Fruit fly (Drosophila melanogaster) whole organism, wandering third instar larva: Measurements from ENCODE around the gene CG43049.
A peak's percentile ranks its signal among the peaks of the same experiment; 100 is the strongest.

Experiments
- Abd-B ChIP-seq: fragments of >200 bp; optimal IDR thresholded peaks from 2 replicates; lab custom pipeline; 2017; ENCODE audit warnings: missing biosample characterization, missing genetic modification characterization
- CG9705 ChIP-seq: fragments of 200-800 bp; sonication (Bioruptor generic); optimal IDR thresholded peaks from 2 replicates; lab custom pipeline; 2018; ENCODE audit warnings: missing biosample characterization, mild to moderate bottlenecking, missing genetic modification characterization
- Dif ChIP-seq: fragments of 200-275, 200-300 bp; sonication (Bioruptor generic); optimal IDR thresholded peaks from 2 replicates; lab custom pipeline; 2018; ENCODE audit warnings: missing biosample characterization, missing genetic modification characterization; ENCODE audit not compliant: partially characterized antibody
- GATAd ChIP-seq: sonication (Bioruptor generic); optimal IDR thresholded peaks from 2 replicates; lab custom pipeline; 2016; ENCODE audit warnings: missing biosample characterization, missing genetic modification characterization
- Hnf4 ChIP-seq: fragments of 200-800 bp; sonication (Bioruptor generic); optimal IDR thresholded peaks from 2 replicates; lab custom pipeline; 2016; ENCODE audit warnings: missing biosample characterization, mild to moderate bottlenecking, missing genetic modification characterization
- Hr78 ChIP-seq: fragments of >200 bp; optimal IDR thresholded peaks from 2 replicates; lab custom pipeline; 2017; ENCODE audit warnings: missing biosample characterization, missing genetic modification characterization
- Hr83 ChIP-seq: fragments of 200-300 bp; sonication (Bioruptor generic); optimal IDR thresholded peaks from 2 replicates; lab custom pipeline; 2016; ENCODE audit warnings: missing biosample characterization, mild to moderate bottlenecking, missing genetic modification characterization, moderate library complexity; ENCODE audit not compliant: poor library complexity, severe bottlenecking
- Mio ChIP-seq: sonication (Bioruptor generic); optimal IDR thresholded peaks from 2 replicates; lab custom pipeline; 2016; ENCODE audit warnings: missing biosample characterization, missing genetic modification characterization
- Myc ChIP-seq: fragments of >200 bp; optimal IDR thresholded peaks from 2 replicates; lab custom pipeline; 2017
- N ChIP-seq: fragments of >200 bp; optimal IDR thresholded peaks from 2 replicates; lab custom pipeline; 2018; ENCODE audit warnings: missing biosample characterization, missing external identifiers, missing genetic modification characterization
- OdsH ChIP-seq: fragments of 200-800 bp; sonication (Bioruptor generic); optimal IDR thresholded peaks from 2 replicates; lab custom pipeline; 2016; ENCODE audit warnings: missing biosample characterization, mild to moderate bottlenecking, missing genetic modification characterization
- Rel ChIP-seq, 2 experiments: fragments of 200-800 bp; sonication (Bioruptor generic) in 1 of 2; optimal IDR thresholded peaks; 2 replicates in 1 of 2; 3 replicates in 1 of 2; lab custom pipeline; 2016 to 2019; ENCODE audit warnings: mild to moderate bottlenecking in 2 of 2, missing biosample characterization in 2 of 2, missing genetic modification characterization in 2 of 2, moderate library complexity in 1 of 2
- Vsx2 ChIP-seq: fragments of 200-300, 225-300 bp; sonication (Bioruptor generic); optimal IDR thresholded peaks from 2 replicates; lab custom pipeline; 2018; ENCODE audit warnings: missing biosample characterization, missing genetic modification characterization; ENCODE audit not compliant: partially characterized antibody
- br ChIP-seq: fragments of 200-800 bp; sonication (Bioruptor generic); optimal IDR thresholded peaks from 2 replicates; lab custom pipeline; 2016; ENCODE audit warnings: missing biosample characterization, missing genetic modification characterization
- brk ChIP-seq: fragments of 200-800 bp; sonication (Bioruptor generic); optimal IDR thresholded peaks from 2 replicates; lab custom pipeline; 2016; ENCODE audit warnings: missing biosample characterization, mild to moderate bottlenecking, missing genetic modification characterization
- dl ChIP-seq, 2 experiments: fragments of 175-275, 200-275 bp in 1 of 2; fragments of 200-275 bp in 1 of 2; sonication (Bioruptor generic); optimal IDR thresholded peaks; lab custom pipeline; 2018; ENCODE audit warnings: mild to moderate bottlenecking in 2 of 2, missing biosample characterization in 2 of 2, missing genetic modification characterization in 2 of 2, moderate library complexity in 2 of 2; ENCODE audit not compliant: partially characterized antibody in 2 of 2, insufficient read depth in 1 of 2
- dmrt93B ChIP-seq: fragments of 200-800 bp; sonication (Bioruptor generic); optimal IDR thresholded peaks from 2 replicates; lab custom pipeline; 2018; ENCODE audit warnings: missing biosample characterization, mild to moderate bottlenecking, missing genetic modification characterization
- dsf ChIP-seq: sonication (Bioruptor generic); optimal IDR thresholded peaks from 2 replicates; lab custom pipeline; 2016; ENCODE audit warnings: missing biosample characterization, missing genetic modification characterization, borderline replicate concordance
- ey ChIP-seq: fragments of 200-800 bp; sonication (Bioruptor generic); optimal IDR thresholded peaks from 2 replicates; lab custom pipeline; 2016; ENCODE audit warnings: missing biosample characterization, missing genetic modification characterization
- foxo ChIP-seq, 2 experiments: fragments of 200-800 bp; sonication (Bioruptor generic); optimal IDR thresholded peaks; 2 replicates in 1 of 2; 3 replicates in 1 of 2; lab custom pipeline; 2016 to 2017; ENCODE audit warnings: missing biosample characterization in 2 of 2, missing genetic modification characterization in 2 of 2
- fru ChIP-seq: fragments of 200-800 bp; sonication (Bioruptor generic); optimal IDR thresholded peaks from 3 replicates; lab custom pipeline; 2016; ENCODE audit warnings: missing biosample characterization, mild to moderate bottlenecking, missing genetic modification characterization
- h ChIP-seq: fragments of 200-800 bp; sonication (Bioruptor generic); optimal IDR thresholded peaks from 3 replicates; lab custom pipeline; 2016; ENCODE audit warnings: missing biosample characterization, mild to moderate bottlenecking, missing genetic modification characterization
- jim ChIP-seq: fragments of 175-275, 200-325 bp; sonication (Bioruptor generic); optimal IDR thresholded peaks from 2 replicates; lab custom pipeline; 2016; ENCODE audit warnings: missing biosample characterization, mild to moderate bottlenecking, missing genetic modification characterization
- lola ChIP-seq: fragments of >200 bp; optimal IDR thresholded peaks from 2 replicates; lab custom pipeline; 2017; ENCODE audit warnings: missing biosample characterization, missing genetic modification characterization
- pan ChIP-seq: fragments of >200 bp; optimal IDR thresholded peaks from 2 replicates; lab custom pipeline; 2017
- psq ChIP-seq: fragments of 200-800 bp; sonication (Bioruptor generic); optimal IDR thresholded peaks from 3 replicates; lab custom pipeline; 2017; ENCODE audit warnings: missing biosample characterization, mild to moderate bottlenecking, missing genetic modification characterization, moderate library complexity
- rgr ChIP-seq: fragments of 200-800 bp; sonication (Bioruptor generic); optimal IDR thresholded peaks from 3 replicates; lab custom pipeline; 2016; ENCODE audit warnings: missing biosample characterization, mild to moderate bottlenecking, missing genetic modification characterization
- sage ChIP-seq: fragments of 200-800 bp; sonication (Bioruptor generic); optimal IDR thresholded peaks from 2 replicates; lab custom pipeline; 2016; ENCODE audit warnings: missing biosample characterization, mild to moderate bottlenecking, missing genetic modification characterization
- sv ChIP-seq: fragments of 200-800 bp; sonication (Bioruptor generic); optimal IDR thresholded peaks from 3 replicates; lab custom pipeline; 2016; ENCODE audit warnings: missing biosample characterization, missing genetic modification characterization
- tai ChIP-seq: sonication (Bioruptor generic); optimal IDR thresholded peaks from 2 replicates; lab custom pipeline; 2016; ENCODE audit warnings: missing biosample characterization, missing genetic modification characterization
- woc ChIP-seq: sonication (Bioruptor generic); optimal IDR thresholded peaks from 2 replicates; lab custom pipeline; 2016; ENCODE audit warnings: missing biosample characterization, mild to moderate bottlenecking, missing genetic modification characterization

CG43049 gene

dm6 chr3L:18904772-18905601, 19.9 kb upstream of the CG43049 start, which contains the start of the genes CSN1b and Prp6:
TSS of gene CSN1b (minus strand) at chr3L:18904930.
TSS of gene Prp6 (plus strand) at chr3L:18905372.
- TF ChIP-seq dsf (GFP tag; lab: Kevin White, UChicago) (no peak), Myc (lab: Kevin White, UChicago) (no peak), sv (GFP tag; lab: Kevin White, UChicago) (no peak), Hr78 (GFP tag; lab: Kevin White, UChicago) (no peak), psq (GFP tag; lab: Kevin White, UChicago) (peak; percentile 7), woc (GFP tag; lab: Kevin White, UChicago) (peak; percentile 46)

DNA sequence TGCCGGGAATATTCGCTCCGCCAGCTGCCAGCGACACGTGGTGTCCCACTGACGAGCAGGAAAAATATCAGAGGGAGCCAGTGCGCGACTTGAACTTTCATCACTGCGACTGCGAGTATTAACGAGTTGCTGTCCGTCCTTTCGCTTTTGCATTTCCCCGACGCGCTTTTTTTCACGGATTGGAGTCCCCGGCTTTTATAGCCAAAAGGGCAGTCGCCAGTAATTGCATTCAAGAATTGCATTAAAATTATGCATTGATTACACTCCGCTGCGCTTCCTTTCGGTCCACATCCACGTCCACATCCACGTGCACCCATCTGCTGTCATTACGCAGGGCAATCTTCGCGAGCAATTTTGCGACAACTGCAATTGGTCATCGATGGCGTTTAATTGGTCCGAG, 13.8 kb upstream of the CG43049 start, which contains the start of gene Ir75d:
Ir75d (minus strand) TSS at position 101 of the 400 bp plus-strand sequence.
- TF ChIP-seq Hnf4 (GFP tag; lab: Kevin White, UChicago) (no peak), sage (no peak), psq (GFP tag; lab: Kevin White, UChicago) (no peak), Mio (GFP tag; lab: Kevin White, UChicago) (no peak), dl (GFP tag; optimal IDR thresholded peaks at IDR 0.05; lab: Kevin White, UChicago; ENCODE audit: insufficient read depth in 1 of 2, partially characterized antibody in 2 of 2) (no peak), jim (no peak)

- TF ChIP-seq Myc (lab: Kevin White, UChicago) (no peak), woc (GFP tag; lab: Kevin White, UChicago) (no peak), h (no peak), Vsx2 (GFP tag; lab: Kevin White, UChicago) (no peak), Hr78 (GFP tag; lab: Kevin White, UChicago) (no peak), CG9705 (GFP tag; lab: Kevin White, UChicago) (no peak), lola (GFP tag; lab: Kevin White, UChicago) (no peak), OdsH (GFP tag; lab: Kevin White, UChicago) (no peak), Hnf4 (GFP tag; lab: Kevin White, UChicago) (no peak), ey (no peak), foxo (GFP tag; optimal IDR thresholded peaks at IDR 0.05; lab: Kevin White, UChicago) (no peak)
Measured at dm6 chr3L:18914100-18914683, 10.7 kb upstream of the CG43049 start, which contains the start of gene COX6AL2. TSS of gene COX6AL2 (minus strand) at chr3L:18914150.

DNA sequence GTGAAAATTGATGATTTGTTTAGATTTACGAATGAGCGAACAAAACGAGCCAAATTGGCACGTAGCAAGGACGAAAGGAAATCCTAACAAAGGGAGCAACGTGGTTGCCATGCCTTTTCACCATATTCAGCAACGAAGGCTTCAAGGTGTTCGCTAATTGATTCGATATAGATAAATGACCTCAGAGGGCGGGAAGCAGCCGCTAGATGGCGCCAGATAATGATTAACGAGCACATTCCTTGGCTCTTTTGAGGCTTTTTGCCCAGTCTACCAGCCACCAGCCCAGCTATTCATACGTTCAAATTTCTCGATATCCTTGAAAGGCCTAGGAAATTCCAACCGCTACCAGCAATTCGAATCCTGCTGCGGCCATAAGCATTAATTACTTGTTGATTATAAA, 8.4 kb upstream of the CG43049 start:
- TF ChIP-seq N (GFP tag; lab: Kevin White, UChicago) (no peak), dl (GFP tag; optimal IDR thresholded peaks at IDR 0.05; lab: Kevin White, UChicago; ENCODE audit: insufficient read depth in 1 of 2, partially characterized antibody in 2 of 2) (no peak), Dif (no peak), psq (GFP tag; lab: Kevin White, UChicago) (no peak), Vsx2 (GFP tag; lab: Kevin White, UChicago) (no peak), br (GFP tag; lab: Kevin White, UChicago) (no peak), dmrt93B (no peak), tai (GFP tag; lab: Kevin White, UChicago) (no peak), rgr (GFP tag; lab: Kevin White, UChicago) (no peak), pan (lab: Kevin White, UChicago) (no peak), Rel (GFP tag; optimal IDR thresholded peaks at IDR 0.05; lab: Kevin White, UChicago) (no peak), Rel (tag; optimal IDR thresholded peaks at IDR 0.05; lab: Kevin White, UChicago) (no peak), fru (no peak), Abd-B (GFP tag; lab: Kevin White, UChicago) (no peak), Hr83 (GFP tag; lab: Kevin White, UChicago) (no peak)
- TF ChIP-seq, all 38 proteins: peak for 0

dm6 chr3L:18917281-18917680, 7.6 kb upstream of the CG43049 start, which contains the start of gene CG6839:
TSS of gene CG6839 (plus strand) at chr3L:18917581.
- no peak for TF ChIP-seq dsf (GFP tag; lab: Kevin White, UChicago)
- no peak for TF ChIP-seq N (GFP tag; lab: Kevin White, UChicago)
- no peak for TF ChIP-seq Hr83 (GFP tag; lab: Kevin White, UChicago)
- TF ChIP-seq lola (GFP tag; lab: Kevin White, UChicago), result no peak
- TF ChIP-seq Hr78 (GFP tag; lab: Kevin White, UChicago), result no peak
- TF ChIP-seq brk (GFP tag; lab: Kevin White, UChicago), result no peak
- no peak for TF ChIP-seq br (GFP tag; lab: Kevin White, UChicago)
- no peak for TF ChIP-seq GATAd (GFP tag; lab: Kevin White, UChicago)
- TF ChIP-seq, all 38 proteins: peak for 0
